Fruit fly (Drosophila melanogaster) whole organism, embryonic: ENCODE results near the gene SppL.
A peak's percentile ranks its signal among the peaks of the same experiment; 100 is the strongest.

Source experiments
- ATbp ChIP-seq: fragments of 200-800 bp; sonication (Bioruptor generic); optimal IDR thresholded peaks from 2 replicates; lab custom pipeline; 2017; ENCODE audit warnings: missing biosample characterization, mild to moderate bottlenecking, missing genetic modification characterization, missing genetic modification reagents
- Atf6 ChIP-seq: fragments of 200-800 bp; sonication (Bioruptor generic); IDR thresholded peaks from 2 replicates; pipeline ENCODE4 v1.3.6; 2022; ENCODE audit warnings: missing biosample characterization, missing genetic modification characterization
- BtbVII ChIP-seq: fragments of 200-800 bp; sonication (Bioruptor generic); optimal IDR thresholded peaks from 3 replicates; lab custom pipeline; 2017; ENCODE audit warnings: missing biosample characterization, mild to moderate bottlenecking, missing genetic modification characterization
- Bteb2 ChIP-seq: fragments of 200-800 bp; sonication (Bioruptor generic); optimal IDR thresholded peaks from 2 replicates; lab custom pipeline; 2016; ENCODE audit warnings: missing biosample characterization, missing genetic modification characterization
- C15 ChIP-seq: fragments of 200-800 bp; sonication (Bioruptor generic); IDR thresholded peaks from 3 replicates; pipeline ENCODE4 v1.3.6; 2022; ENCODE audit warnings: missing biosample characterization, missing genetic modification characterization
- CG10147 ChIP-seq: fragments of 200-800 bp; sonication (Bioruptor generic); optimal IDR thresholded peaks from 2 replicates; lab custom pipeline; 2019; ENCODE audit warnings: missing biosample characterization, mild to moderate bottlenecking, missing genetic modification characterization, moderate library complexity
- CG10543 ChIP-seq: fragments of 200-800 bp; sonication (Bioruptor generic); optimal IDR thresholded peaks from 3 replicates; lab custom pipeline; 2017; ENCODE audit warnings: missing biosample characterization, mild to moderate bottlenecking, missing genetic modification characterization, moderate library complexity
- CG11247 ChIP-seq: fragments of 200-800 bp; sonication (Bioruptor generic); IDR thresholded peaks from 2 replicates; pipeline ENCODE4 v1.3.6; 2022; ENCODE audit warnings: missing biosample characterization, missing genetic modification characterization
- CG13296 ChIP-seq: fragments of 200-800 bp; sonication (Bioruptor generic); optimal IDR thresholded peaks from 3 replicates; lab custom pipeline; 2018; ENCODE audit warnings: missing biosample characterization, mild to moderate bottlenecking, missing genetic modification characterization
- CG14441 ChIP-seq: fragments of 200-800 bp; sonication (Bioruptor generic); IDR thresholded peaks from 2 replicates; pipeline ENCODE4 v1.3.6; 2022; ENCODE audit warnings: missing biosample characterization, missing genetic modification characterization
- CG15514 ChIP-seq: fragments of 200-800 bp; sonication (Bioruptor generic); optimal IDR thresholded peaks from 3 replicates; lab custom pipeline; 2017; ENCODE audit warnings: missing biosample characterization, missing genetic modification characterization, mild to moderate bottlenecking, moderate library complexity, missing genetic modification reagents
- CG18476 ChIP-seq: fragments of 200-800 bp; sonication (Bioruptor generic); optimal IDR thresholded peaks from 2 replicates; lab custom pipeline; 2016; ENCODE audit warnings: missing biosample characterization, mild to moderate bottlenecking, missing genetic modification characterization
- CG18599 ChIP-seq: fragments of 200-800 bp; sonication (Bioruptor generic); optimal IDR thresholded peaks from 3 replicates; lab custom pipeline; 2017; ENCODE audit warnings: missing biosample characterization, missing genetic modification characterization, mild to moderate bottlenecking, moderate library complexity, missing genetic modification reagents
- CG2120 ChIP-seq: fragments of 200-800 bp; sonication (Bioruptor generic); optimal IDR thresholded peaks from 3 replicates; lab custom pipeline; 2016; ENCODE audit warnings: missing biosample characterization, missing genetic modification characterization
- CG2678 ChIP-seq: fragments of 200-800 bp; sonication (Bioruptor generic); optimal IDR thresholded peaks from 3 replicates; lab custom pipeline; 2019; ENCODE audit warnings: missing biosample characterization, mild to moderate bottlenecking, missing genetic modification characterization, moderate library complexity
- CG3281 ChIP-seq: fragments of 200-800 bp; sonication (Bioruptor generic); optimal IDR thresholded peaks from 3 replicates; lab custom pipeline; 2017; ENCODE audit warnings: missing biosample characterization, mild to moderate bottlenecking, missing genetic modification characterization
- CG33213 ChIP-seq: fragments of 200-800 bp; sonication (Bioruptor generic); optimal IDR thresholded peaks from 3 replicates; lab custom pipeline; 2016; ENCODE audit warnings: missing biosample characterization, missing genetic modification characterization
- CG6765 ChIP-seq: fragments of 200-800 bp; sonication (Bioruptor generic); optimal IDR thresholded peaks from 3 replicates; lab custom pipeline; 2017; ENCODE audit warnings: missing biosample characterization, mild to moderate bottlenecking, missing genetic modification characterization
- CG6813 ChIP-seq: fragments of 200-800 bp; sonication (Bioruptor generic); optimal IDR thresholded peaks from 2 replicates; lab custom pipeline; 2017; ENCODE audit warnings: missing biosample characterization, missing genetic modification characterization, mild to moderate bottlenecking, moderate library complexity, missing genetic modification reagents
- CG7271 ChIP-seq: fragments of 200-800 bp; sonication (Bioruptor generic); optimal IDR thresholded peaks from 2 replicates; lab custom pipeline; 2018; ENCODE audit warnings: missing biosample characterization, mild to moderate bottlenecking, missing genetic modification characterization, moderate library complexity
- CG7556 ChIP-seq: fragments of 200-800 bp; sonication (Bioruptor generic); optimal IDR thresholded peaks from 2 replicates; lab custom pipeline; 2017; ENCODE audit warnings: missing biosample characterization, mild to moderate bottlenecking, missing genetic modification characterization
- CG7963 ChIP-seq: fragments of 200-800 bp; sonication (Bioruptor generic); IDR thresholded peaks from 3 replicates; pipeline ENCODE4 v1.3.6; 2022; ENCODE audit warnings: missing biosample characterization, missing genetic modification characterization; ENCODE audit not compliant: partially characterized antibody
- CG7987 ChIP-seq: fragments of 200-800 bp; sonication (Bioruptor generic); optimal IDR thresholded peaks from 2 replicates; lab custom pipeline; 2018; ENCODE audit warnings: missing biosample characterization, mild to moderate bottlenecking, missing genetic modification characterization, moderate library complexity
- CG9727 ChIP-seq: fragments of 200-800 bp; sonication (Bioruptor generic); optimal IDR thresholded peaks from 3 replicates; lab custom pipeline; 2017; ENCODE audit warnings: missing biosample characterization, mild to moderate bottlenecking, missing genetic modification characterization
- CrebB ChIP-seq: fragments of 200-800 bp; sonication (Bioruptor generic); optimal IDR thresholded peaks from 3 replicates; lab custom pipeline; 2018; ENCODE audit warnings: missing biosample characterization, mild to moderate bottlenecking, missing genetic modification characterization
- Dip3 ChIP-seq: fragments of 200-800 bp; sonication (Bioruptor generic); optimal IDR thresholded peaks from 3 replicates; lab custom pipeline; 2016; ENCODE audit warnings: missing biosample characterization, missing genetic modification characterization
- Fer2 ChIP-seq: fragments of 200-800 bp; sonication (Bioruptor generic); optimal IDR thresholded peaks from 2 replicates; lab custom pipeline; 2018; ENCODE audit warnings: missing biosample characterization, mild to moderate bottlenecking, missing genetic modification characterization, moderate library complexity
- Hmr ChIP-seq: fragments of 200-800 bp; sonication (Bioruptor generic); optimal IDR thresholded peaks from 3 replicates; lab custom pipeline; 2017; ENCODE audit warnings: mild to moderate bottlenecking, missing biosample characterization, missing genetic modification reagents, missing genetic modification characterization
- Hsf ChIP-seq: fragments of 200-800 bp; sonication (Bioruptor generic); optimal IDR thresholded peaks from 3 replicates; lab custom pipeline; 2016; ENCODE audit warnings: missing biosample characterization, missing genetic modification characterization
- Mrtf ChIP-seq: fragments of 200-800 bp; sonication (Bioruptor generic); IDR thresholded peaks from 3 replicates; pipeline ENCODE4 v1.3.6; 2022; ENCODE audit warnings: missing biosample characterization, missing genetic modification characterization
- NK7.1 ChIP-seq: fragments of 200-800 bp; sonication (Bioruptor generic); optimal IDR thresholded peaks from 3 replicates; lab custom pipeline; 2016; ENCODE audit warnings: missing biosample characterization, missing genetic modification characterization
- NfI ChIP-seq: fragments of 200-800 bp; sonication (Bioruptor generic); optimal IDR thresholded peaks from 3 replicates; lab custom pipeline; 2018; ENCODE audit warnings: missing biosample characterization, mild to moderate bottlenecking, missing genetic modification characterization, moderate library complexity
- chif ChIP-seq, 2 experiments: fragments of 200-800 bp; sonication (Bioruptor generic); optimal IDR thresholded peaks; 3 replicates each; lab custom pipeline; 2016; ENCODE audit warnings: missing biosample characterization in 2 of 2, missing genetic modification characterization in 2 of 2
- crc ChIP-seq: fragments of 200-800 bp; sonication (Bioruptor generic); optimal IDR thresholded peaks from 2 replicates; lab custom pipeline; 2016; ENCODE audit warnings: missing biosample characterization, missing genetic modification characterization
- dm ChIP-seq: fragments of 200-800 bp; sonication (Bioruptor generic); optimal IDR thresholded peaks from 3 replicates; lab custom pipeline; 2016; ENCODE audit warnings: missing biosample characterization, missing genetic modification characterization
- dmrt99B ChIP-seq: fragments of 200-800 bp; sonication (Bioruptor generic); optimal IDR thresholded peaks from 2 replicates; lab custom pipeline; 2018; ENCODE audit warnings: missing biosample characterization, mild to moderate bottlenecking, missing genetic modification characterization, moderate library complexity
- fd3F ChIP-seq: fragments of 200-800 bp; sonication (Bioruptor generic); optimal IDR thresholded peaks from 2 replicates; lab custom pipeline; 2018; ENCODE audit warnings: missing biosample characterization, mild to moderate bottlenecking, missing genetic modification characterization, moderate library complexity
- fd64A ChIP-seq: fragments of 200-800 bp; sonication (Bioruptor generic); optimal IDR thresholded peaks from 3 replicates; lab custom pipeline; 2018; ENCODE audit warnings: missing biosample characterization, mild to moderate bottlenecking, missing genetic modification characterization
- gfzf ChIP-seq: fragments of 200-800 bp; sonication (Bioruptor generic); optimal IDR thresholded peaks from 2 replicates; lab custom pipeline; 2016; ENCODE audit warnings: missing biosample characterization, mild to moderate bottlenecking, missing genetic modification characterization, moderate library complexity
- pho ChIP-seq: fragments of 200-800 bp; sonication (Bioruptor generic); optimal IDR thresholded peaks from 2 replicates; lab custom pipeline; 2016; ENCODE audit warnings: missing biosample characterization, missing genetic modification characterization
- repo ChIP-seq: fragments of 200-800 bp; sonication (Bioruptor generic); optimal IDR thresholded peaks from 2 replicates; lab custom pipeline; 2016; ENCODE audit warnings: missing biosample characterization, missing genetic modification characterization
- schlank ChIP-seq: fragments of 200-800 bp; sonication (Bioruptor generic); optimal IDR thresholded peaks from 2 replicates; lab custom pipeline; 2018; ENCODE audit warnings: missing biosample characterization, mild to moderate bottlenecking, missing genetic modification characterization
- sens-2 ChIP-seq: fragments of 200-800 bp; sonication (Bioruptor generic); IDR thresholded peaks from 2 replicates; pipeline ENCODE4 v1.3.6; 2022; ENCODE audit warnings: missing biosample characterization, missing genetic modification characterization
- shn ChIP-seq: fragments of 200-800 bp; sonication (Bioruptor generic); optimal IDR thresholded peaks from 3 replicates; lab custom pipeline; 2016; ENCODE audit warnings: missing biosample characterization, missing genetic modification characterization
- sna ChIP-seq: fragments of 200-800 bp; sonication (Bioruptor generic); IDR thresholded peaks from 2 replicates; pipeline ENCODE4 v1.3.6; 2022; ENCODE audit warnings: missing biosample characterization, missing genetic modification characterization; ENCODE audit not compliant: partially characterized antibody
- stc ChIP-seq: fragments of 200-800 bp; sonication (Bioruptor generic); IDR thresholded peaks from 2 replicates; pipeline ENCODE4 v1.3.6; 2022; ENCODE audit warnings: missing biosample characterization, missing genetic modification characterization
- sug ChIP-seq: fragments of 200-800 bp; optimal IDR thresholded peaks from 2 replicates; lab custom pipeline; 2019; ENCODE audit warnings: missing biosample characterization, mild to moderate bottlenecking, missing genetic modification characterization, moderate library complexity
- zfh1 ChIP-seq: fragments of 200-800 bp; sonication (Bioruptor generic); IDR thresholded peaks from 3 replicates; pipeline ENCODE4 v1.3.6; 2022; ENCODE audit warnings: missing biosample characterization, missing genetic modification characterization

The SppL gene

dm6 chr3R:25855594-25856305 lies 26.0 kb upstream of the SppL start, which contains the start of gene CG5890 (continued):
- no peak for TF ChIP-seq CG33213
- TF ChIP-seq CG7556 (GFP tag; lab: Kevin White, UChicago): peak; percentile 50
- TF ChIP-seq CG7963 (GFP tag; lab: Robert Waterston, UW): no peak
- peak; percentile 71 for TF ChIP-seq CG3281
- TF ChIP-seq CG9727 (GFP tag; lab: Kevin White, UChicago): peak; percentile 37
- no peak for TF ChIP-seq CrebB (tag; lab: Kevin White, UChicago)
- TF ChIP-seq Bteb2 (GFP tag; lab: Kevin White, UChicago): no peak
- TF ChIP-seq Hsf: no peak
- TF ChIP-seq stc (GFP tag; lab: Robert Waterston, UW): no peak
- TF ChIP-seq dm (GFP tag; lab: Kevin White, UChicago): no peak
- no peak for TF ChIP-seq crc (GFP tag; lab: Kevin White, UChicago)
- TF ChIP-seq repo (GFP tag; lab: Kevin White, UChicago): no peak
- TF ChIP-seq shn (GFP tag; lab: Kevin White, UChicago): no peak
- peak; percentile 30 for TF ChIP-seq NfI (GFP tag; lab: Kevin White, UChicago)
- TF ChIP-seq CG10543 (GFP tag; lab: Kevin White, UChicago): peak; percentile 34
- 0 out of 3 replicates have a peak, but pooled peaks have one; percentile 8 for TF ChIP-seq Mrtf (GFP tag; lab: Robert Waterston, UW)
- peak; percentile 39 for TF ChIP-seq CG10147 (GFP tag; lab: Kevin White, UChicago)
- TF ChIP-seq chif (GFP tag; optimal IDR thresholded peaks at IDR 0.05; lab: Kevin White, UChicago): no peak
- no peak for TF ChIP-seq CG18476
- TF ChIP-seq CG6813 (GFP tag; lab: Kevin White, UChicago): peak; percentile 36
- peak; percentile 72 for TF ChIP-seq CG2678 (tag; lab: Kevin White, UChicago)
- peak; percentile 32 for TF ChIP-seq sug
- peak; percentile 48 for TF ChIP-seq dmrt99B (tag; lab: Kevin White, UChicago)

dm6 chr3R:25870389-25870788 lies 11.4 kb upstream of the SppL start:
- TF ChIP-seq zfh1 (no peak), sna (GFP tag; lab: Robert Waterston, UW) (no peak), NK7.1 (no peak), CG7271 (tag; lab: Kevin White, UChicago) (no peak), fd3F (peak; percentile 37), CG7987 (no peak), CG2120 (GFP tag; lab: Kevin White, UChicago) (peak; percentile 31), CG6813 (GFP tag; lab: Kevin White, UChicago) (peak; percentile 10), Fer2 (tag; lab: Kevin White, UChicago) (peak; percentile 23), pho (GFP tag; lab: Kevin White, UChicago) (peak; percentile 2), Atf6 (peak; percentile 60; the same call in 1 of the 2 replicates), CG13296 (GFP tag; lab: Kevin White, UChicago) (peak; percentile 32), gfzf (GFP tag; lab: Kevin White, UChicago) (no peak), BtbVII (peak; percentile 28), dm (GFP tag; lab: Kevin White, UChicago) (no peak), Dip3 (GFP tag; lab: Kevin White, UChicago) (no peak), CG11247 (no peak), CG6765 (GFP tag; lab: Kevin White, UChicago) (peak; percentile 51), ATbp (GFP tag; lab: Kevin White, UChicago) (no peak), sens-2 (GFP tag; lab: Robert Waterston, UW) (no peak), CG15514 (GFP tag; lab: Kevin White, UChicago) (peak; percentile 67), C15 (no peak), CG14441 (GFP tag; lab: Robert Waterston, UW) (no peak), Hmr (GFP tag; lab: Kevin White, UChicago) (peak; percentile 75), fd64A (GFP tag; lab: Kevin White, UChicago) (no peak), schlank (peak; percentile 16), CG18599 (GFP tag; lab: Kevin White, UChicago) (peak; percentile 56)
